Worm (Caenorhabditis elegans) whole organism, L4 larva: ENCODE measurements around the gene F09F7.5.

Source experiments
- D1046.2 ChIP-seq: fragments of 200-800 bp; sonication (Bioruptor generic); IDR thresholded peaks from 2 replicates; pipeline ENCODE4 v1.3.6; 2022; ENCODE audit warnings: missing genetic modification characterization, missing compliant biosample characterization
- F26F4.8 ChIP-seq: fragments of 200-800 bp; sonication (Bioruptor generic); conservative IDR thresholded peaks from 2 replicates; pipeline ENCODE4 v1.3.6; 2022; ENCODE audit warnings: missing genetic modification characterization, missing compliant biosample characterization
- T26A8.4 ChIP-seq: fragments of 200-800 bp; sonication (Bioruptor generic); IDR thresholded peaks from 2 replicates; pipeline ENCODE4 v1.3.6; 2022; ENCODE audit warnings: missing genetic modification characterization, missing compliant biosample characterization
- Y75B8A.6 ChIP-seq: fragments of 200-800 bp; sonication (Bioruptor generic); IDR thresholded peaks from 2 replicates; pipeline ENCODE4 v1.3.6; 2022; ENCODE audit warnings: missing genetic modification reagents, missing genetic modification characterization, missing compliant biosample characterization
- aha-1 ChIP-seq: fragments of 150-350 bp; peaks from one replicate; lab custom pipeline; 2014; ENCODE audit warnings: missing biosample characterization, missing genetic modification characterization
- ama-1 ChIP-seq: fragments of 150-350 bp; optimal IDR thresholded peaks from 2 replicates; lab custom pipeline; 2014; ENCODE audit warnings: inconsistent platforms, mixed read lengths
- ceh-20 ChIP-seq: fragments of 200-800 bp; sonication (Bioruptor generic); IDR thresholded peaks from 2 replicates; pipeline ENCODE4 v1.3.6; 2022; ENCODE audit warnings: missing genetic modification reagents, missing genetic modification characterization, missing compliant biosample characterization
- cey-2 ChIP-seq: sonication (generic microtip); optimal IDR thresholded peaks from 3 replicates; lab custom pipeline; 2017; ENCODE audit warnings: missing genetic modification characterization, mild to moderate bottlenecking, missing compliant biosample characterization, antibody characterized with exemption, borderline replicate concordance; ENCODE audit not compliant: insufficient read depth
- dmd-6 ChIP-seq: fragments of 200-800 bp; sonication (Bioruptor generic); IDR thresholded peaks from 2 replicates; pipeline ENCODE4 v1.3.6; 2022; ENCODE audit warnings: missing genetic modification reagents, missing genetic modification characterization, missing compliant biosample characterization
- gei-8 ChIP-seq: fragments of 200-800 bp; sonication (Bioruptor generic); optimal IDR thresholded peaks from 2 replicates; lab custom pipeline; 2018; ENCODE audit warnings: mild to moderate bottlenecking, missing genetic modification characterization, missing compliant biosample characterization
- hlh-30 ChIP-seq: sonication (generic microtip); optimal IDR thresholded peaks from 2 replicates; lab custom pipeline; 2017; ENCODE audit warnings: antibody characterized with exemption, mild to moderate bottlenecking, missing genetic modification characterization, missing compliant biosample characterization; ENCODE audit not compliant: insufficient read depth
- lin-1 ChIP-seq: fragments of 200-800 bp; sonication (Bioruptor generic); IDR thresholded peaks from 2 replicates; pipeline ENCODE4 v1.3.6; 2022; ENCODE audit warnings: missing genetic modification reagents, missing genetic modification characterization, missing compliant biosample characterization
- lin-15B ChIP-seq: fragments of 150-350 bp; sonication (generic microtip); optimal IDR thresholded peaks from 3 replicates; lab custom pipeline; 2014; ENCODE audit warnings: missing biosample characterization, missing genetic modification characterization
- lin-29 ChIP-seq: fragments of 200-800 bp; sonication (Bioruptor generic); IDR thresholded peaks from 2 replicates; pipeline ENCODE4 v1.3.6; 2022; ENCODE audit warnings: missing genetic modification reagents, missing genetic modification characterization, missing compliant biosample characterization
- lsy-2 ChIP-seq, 2 experiments: fragments of 150-350 bp in 1 of 2; sonication (generic microtip) in 1 of 2; optimal IDR thresholded peaks; 2 replicates each; lab custom pipeline; 2014 to 2017; ENCODE audit warnings: missing biosample characterization in 2 of 2, missing genetic modification characterization in 2 of 2
- madf-5 ChIP-seq, 2 experiments: fragments of 200-800 bp; sonication (Bioruptor generic); IDR thresholded peaks; 2 replicates each; pipeline ENCODE4 v1.3.6; 2022; ENCODE audit warnings: missing compliant biosample characterization in 2 of 2, missing genetic modification characterization in 2 of 2
- nhr-237 ChIP-seq: sonication (generic microtip); optimal IDR thresholded peaks from 2 replicates; lab custom pipeline; 2017; ENCODE audit warnings: missing biosample characterization, missing genetic modification characterization
- nhr-28 ChIP-seq: fragments of 150-350 bp; optimal IDR thresholded peaks from 2 replicates; lab custom pipeline; 2014; ENCODE audit warnings: missing biosample characterization, missing genetic modification characterization
- nhr-42 ChIP-seq: fragments of 200-800 bp; sonication (Bioruptor generic); IDR thresholded peaks from 2 replicates; pipeline ENCODE4 v1.3.6; 2022; ENCODE audit warnings: missing genetic modification characterization, missing compliant biosample characterization
- nhr-6 ChIP-seq: fragments of 150-350 bp; optimal IDR thresholded peaks from 2 replicates; lab custom pipeline; 2014; ENCODE audit warnings: missing biosample characterization, missing genetic modification characterization
- pqm-1 ChIP-seq: sonication (generic microtip); optimal IDR thresholded peaks from 2 replicates; lab custom pipeline; 2017; ENCODE audit warnings: missing biosample characterization, missing genetic modification characterization
- skn-1 ChIP-seq: fragments of 150-350 bp; optimal IDR thresholded peaks from 2 replicates; lab custom pipeline; 2014; ENCODE audit warnings: missing biosample characterization, missing genetic modification characterization
- tra-1 ChIP-seq: fragments of 200-800 bp; sonication (Bioruptor generic); IDR thresholded peaks from 2 replicates; pipeline ENCODE4 v1.3.6; 2022; ENCODE audit warnings: missing genetic modification reagents, missing genetic modification characterization, missing compliant biosample characterization
- unc-62 ChIP-seq, 3 experiments: fragments of 150-350 bp in 1 of 3; sonication (generic microtip); optimal IDR thresholded peaks in 2 of 3; peaks in 1 of 3; 1 replicate in 1 of 3; 2 replicates in 2 of 3; lab custom pipeline; 2014 to 2017; ENCODE audit warnings: missing biosample characterization in 3 of 3, missing genetic modification characterization in 3 of 3, missing genetic modification reagents in 3 of 3, missing genotype in 1 of 3
- zfp-3 ChIP-seq: fragments of 200-800 bp; sonication (Bioruptor generic); conservative IDR thresholded peaks from 2 replicates; pipeline ENCODE4 v1.3.6; 2022; ENCODE audit warnings: missing genetic modification reagents, missing genetic modification characterization, missing compliant biosample characterization
- zip-2 ChIP-seq: fragments of 150-350 bp; optimal IDR thresholded peaks from 2 replicates; lab custom pipeline; 2014; ENCODE audit warnings: missing biosample characterization, missing genetic modification characterization
- ztf-7 ChIP-seq: fragments of 150-350 bp; optimal IDR thresholded peaks from 2 replicates; lab custom pipeline; 2014; ENCODE audit warnings: missing biosample characterization, missing genetic modification characterization

F09F7.5 gene

ce11 chrIII:5568679-5569078 lies 21.9 kb downstream of the F09F7.5 start, which contains the start of gene nspb-12:
TSS of gene nspb-12 (minus strand) at chrIII:5568779.
- no peak for TF ChIP-seq gei-8 (GFP tag; lab: Kevin White, UChicago)
- TF ChIP-seq aha-1 (tag; lab: Kevin White, UChicago): peak; percentile 1

DNA sequence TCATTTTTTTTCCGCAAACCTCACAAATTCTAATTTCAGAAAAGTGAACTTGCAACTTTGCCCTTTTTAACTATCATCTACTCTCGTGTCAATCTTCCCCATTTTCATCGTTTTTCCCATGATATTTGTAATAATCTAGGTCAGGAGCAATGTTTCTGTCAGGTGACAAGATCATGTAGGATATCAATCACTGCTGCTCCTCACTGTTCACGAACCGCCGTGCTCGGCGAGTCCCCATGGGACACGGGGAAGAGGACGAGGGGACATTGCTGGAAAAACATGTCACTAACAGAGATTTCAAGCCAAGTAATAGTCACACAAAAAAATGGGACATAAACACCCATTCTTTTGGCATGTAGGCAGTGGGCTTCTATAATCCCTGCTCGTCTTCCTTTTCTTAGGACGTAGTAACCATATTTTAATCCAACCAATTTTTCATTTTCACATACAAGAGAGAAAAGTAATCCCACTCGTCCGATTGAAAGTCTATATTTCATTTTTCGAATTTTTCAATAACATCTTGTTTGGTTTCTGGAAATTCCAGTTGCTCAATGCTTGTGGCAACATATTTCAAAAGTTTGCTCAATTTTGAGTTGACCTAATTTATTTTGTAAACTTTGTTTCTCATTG lies 24.1 kb downstream of the F09F7.5 start:
- TF ChIP-seq ceh-20: peak; percentile 48; the same call in 1 of the 2 replicates
- peak; percentile 10 for TF ChIP-seq hlh-30 (tag; lab: Kevin White, UChicago)
- TF ChIP-seq lin-15B (tag; lab: Kevin White, UChicago): no peak
- peak in 1 of 2 experiments; percentile 86 for TF ChIP-seq unc-62 (GFP tag; optimal IDR thresholded peaks at IDR 0.05 in 1 of 2; lab: Kevin White, UChicago)
- TF ChIP-seq unc-62 (tag; optimal IDR thresholded peaks at IDR 0.05; lab: Kevin White, UChicago): no peak

DNA sequence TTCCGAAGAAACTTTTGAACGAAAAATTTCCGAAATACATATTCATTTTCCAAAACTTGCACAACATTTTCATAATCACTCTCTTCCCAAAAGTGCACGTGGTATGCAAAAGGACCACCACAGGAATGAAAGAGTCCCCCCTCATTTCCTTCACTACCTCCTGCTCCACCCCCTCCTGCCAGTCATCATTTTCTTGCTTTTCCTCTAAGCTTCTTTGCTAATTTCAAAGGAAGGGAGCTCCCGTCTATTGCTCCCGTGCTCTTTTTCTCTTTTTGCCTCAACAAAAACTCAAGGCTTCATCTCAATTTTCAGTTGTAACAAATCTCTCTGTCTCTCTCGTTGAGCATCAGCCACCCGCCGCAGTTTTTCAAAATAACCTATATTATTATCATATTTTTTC lies 26.0 kb downstream of the F09F7.5 start:
- TF ChIP-seq aha-1 (tag; lab: Kevin White, UChicago) (peak; percentile 57), hlh-30 (tag; lab: Kevin White, UChicago) (peak; percentile 52), pqm-1 (tag; lab: Kevin White, UChicago) (no peak)

- TF ChIP-seq madf-5 (GFP tag; IDR thresholded peaks at IDR 0.05; lab: Robert Waterston, UW) (no peak), skn-1 (tag; lab: Kevin White, UChicago) (no peak), D1046.2 (GFP tag; lab: Robert Waterston, UW) (no peak), Y75B8A.6 (GFP tag; lab: Robert Waterston, UW) (no peak), nhr-28 (tag; lab: Kevin White, UChicago) (no peak), tra-1 (GFP tag; lab: Robert Waterston, UW) (no peak), unc-62 (GFP tag; optimal IDR thresholded peaks at IDR 0.05 in 1 of 2; lab: Kevin White, UChicago) (no peak), unc-62 (tag; optimal IDR thresholded peaks at IDR 0.05; lab: Kevin White, UChicago) (no peak), lin-1 (no peak), F26F4.8 (GFP tag; lab: Robert Waterston, UW) (no peak), cey-2 (tag; lab: Kevin White, UChicago) (no peak), dmd-6 (GFP tag; lab: Robert Waterston, UW) (no peak), lin-29 (GFP tag; lab: Robert Waterston, UW) (no peak), nhr-42 (no peak)
Observed at ce11 chrIII:5573694-5574093, 26.9 kb downstream of the F09F7.5 start, which contains the start of gene molo-1. TSS of gene molo-1 (plus strand) at chrIII:5573994.

- TF ChIP-seq T26A8.4 (no peak), zip-2 (peak; percentile 98), ztf-7 (tag; lab: Kevin White, UChicago) (peak; percentile 96), unc-62 (GFP tag; optimal IDR thresholded peaks at IDR 0.05 in 1 of 2; lab: Kevin White, UChicago) (peak in 1 of 2 experiments; percentile 29), unc-62 (tag; optimal IDR thresholded peaks at IDR 0.05; lab: Kevin White, UChicago) (no peak), lsy-2 (tag; optimal IDR thresholded peaks at IDR 0.05; lab: Kevin White, UChicago) (peak in 1 of 2 experiments; percentile 5), zfp-3 (GFP tag; lab: Robert Waterston, UW) (no peak)
Observed at ce11 chrIII:5581049-5581448, 34.3 kb downstream of the F09F7.5 start, which contains the start of gene F56D2.5. TSS of gene F56D2.5 (minus strand) at chrIII:5581419.

DNA sequence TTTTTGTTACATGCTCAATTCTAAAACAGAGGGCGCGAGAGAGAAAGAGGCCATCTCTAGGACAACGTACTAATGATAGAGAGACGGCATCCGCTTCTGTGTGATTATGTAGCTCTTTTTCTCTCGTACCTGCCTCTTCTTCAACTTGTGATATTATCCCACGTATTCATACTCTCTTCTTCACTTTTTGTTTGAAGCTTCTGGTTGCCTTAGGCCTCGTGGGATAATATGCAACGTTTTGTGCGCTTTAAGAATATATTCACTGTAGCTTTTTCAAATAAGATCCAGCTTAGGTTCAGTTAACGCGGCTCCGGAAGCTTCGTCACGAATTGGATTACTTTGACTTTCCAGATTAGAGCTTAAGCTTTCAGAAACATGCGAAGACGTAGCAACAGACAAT lies 36.0 kb downstream of the F09F7.5 start, which contains the start of the genes F56D2.8 and uev-2:
Gene F56D2.8 (minus strand): TSS at position 101 of the 400 bp plus-strand sequence.
Gene uev-2 (plus strand): TSS at position 360 of the 400 bp plus-strand sequence.
- TF ChIP-seq ztf-7 (tag; lab: Kevin White, UChicago): no peak
- TF ChIP-seq nhr-6 (tag; lab: Kevin White, UChicago): no peak
- TF ChIP-seq nhr-237 (tag; lab: Kevin White, UChicago): no peak
- no peak for TF ChIP-seq ama-1 (lab: Kevin White, UChicago)
